Fruit fly (Drosophila melanogaster): ENCODE results near the gene CG42857.

Gene CG42857

dm6 chr3R:9821091-9821490 lies at the start of gene CG42857:
TSS of gene CG42857 (minus strand) at chr3R:9821191.
- no peak for TF ChIP-seq CG8478 (optimal IDR thresholded peaks at IDR 0.05)
- no peak for TF ChIP-seq CTCF (optimal IDR thresholded peaks at IDR 0.05)

- TF ChIP-seq CG8478 (optimal IDR thresholded peaks at IDR 0.05) (no peak), CTCF (optimal IDR thresholded peaks at IDR 0.05) (no peak)
Observed at dm6 chr3R:9870378-9870777, 49.4 kb upstream of the CG42857 start.

- TF ChIP-seq CTCF (optimal IDR thresholded peaks at IDR 0.05) (no peak), CG8478 (optimal IDR thresholded peaks at IDR 0.05) (no peak)
Observed at dm6 chr3R:9869954-9870353, 49.0 kb upstream of the CG42857 start.

- peak; percentile 57 to 69 for TF ChIP-seq CTCF (optimal IDR thresholded peaks at IDR 0.05)
- TF ChIP-seq CG8478 (optimal IDR thresholded peaks at IDR 0.05): no peak
Observed at dm6 chr3R:9868538-9869398, 47.8 kb upstream of the CG42857 start.

dm6 chr3R:9867911-9868537 lies 47.0 kb upstream of the CG42857 start, which contains the start of gene Teh1:
TSS of gene Teh1 (minus strand) at chr3R:9868120.
- no peak for TF ChIP-seq CG8478 (optimal IDR thresholded peaks at IDR 0.05)
- TF ChIP-seq CTCF (optimal IDR thresholded peaks at IDR 0.05): no peak

dm6 chr3R:9865854-9866396 lies 44.9 kb upstream of the CG42857 start:
- TF ChIP-seq CTCF (optimal IDR thresholded peaks at IDR 0.05): no peak
- no peak for TF ChIP-seq CG8478 (optimal IDR thresholded peaks at IDR 0.05)

dm6 chr3R:9860561-9860960 lies 39.6 kb upstream of the CG42857 start:
- TF ChIP-seq CTCF (optimal IDR thresholded peaks at IDR 0.05) (no peak), CG8478 (optimal IDR thresholded peaks at IDR 0.05) (no peak)

- TF ChIP-seq CTCF (optimal IDR thresholded peaks at IDR 0.05) (no peak), CG8478 (optimal IDR thresholded peaks at IDR 0.05) (no peak)
Observed at dm6 chr3R:9857785-9858184, 36.8 kb upstream of the CG42857 start.

- TF ChIP-seq CG8478 (optimal IDR thresholded peaks at IDR 0.05) (no peak), CTCF (optimal IDR thresholded peaks at IDR 0.05) (no peak)
Observed at dm6 chr3R:9851653-9852052, 30.7 kb upstream of the CG42857 start.

- TF ChIP-seq CTCF (optimal IDR thresholded peaks at IDR 0.05) (no peak), CG8478 (optimal IDR thresholded peaks at IDR 0.05) (no peak)
Observed at dm6 chr3R:9823723-9824122, 2.7 kb upstream of the CG42857 start, which contains the start of gene CG34302. TSS of gene CG34302 (minus strand) at chr3R:9823823.

- TF ChIP-seq CG8478 (optimal IDR thresholded peaks at IDR 0.05) (no peak), CTCF (optimal IDR thresholded peaks at IDR 0.05) (no peak)
Observed at dm6 chr3R:9819777-9820176, 1.2 kb downstream of the CG42857 start, which contains the start of gene CG9458. TSS of gene CG9458 (minus strand) at chr3R:9819877.

dm6 chr3R:9818295-9818694 lies 2.7 kb downstream of the CG42857 start, which contains the start of gene CG9459:
TSS of gene CG9459 (minus strand) at chr3R:9818395.
- no peak for TF ChIP-seq CTCF (optimal IDR thresholded peaks at IDR 0.05)
- no peak for TF ChIP-seq CG8478 (optimal IDR thresholded peaks at IDR 0.05)

- no peak for TF ChIP-seq CTCF (optimal IDR thresholded peaks at IDR 0.05)
- TF ChIP-seq CG8478 (optimal IDR thresholded peaks at IDR 0.05): no peak
Observed at dm6 chr3R:9816879-9817278, 4.1 kb downstream of the CG42857 start, which contains the start of gene CG16904. TSS of gene CG16904 (minus strand) at chr3R:9816979.

- TF ChIP-seq CG8478 (optimal IDR thresholded peaks at IDR 0.05) (no peak), CTCF (optimal IDR thresholded peaks at IDR 0.05) (no peak)
Observed at dm6 chr3R:9813861-9814260, 7.1 kb downstream of the CG42857 start, which contains the start of gene eloF. TSS of gene eloF (plus strand) at chr3R:9814161.

- TF ChIP-seq CG8478 (optimal IDR thresholded peaks at IDR 0.05) (no peak), CTCF (optimal IDR thresholded peaks at IDR 0.05) (no peak)
Observed at dm6 chr3R:9812447-9812846, 8.5 kb downstream of the CG42857 start, which contains the start of gene CG8534. TSS of gene CG8534 (plus strand) at chr3R:9812747.
